Fruit fly (Drosophila melanogaster) whole organism, embryonic: ENCODE data around the gene CG14440.

ENCODE experiments used
- Bgb ChIP-seq: fragments of 200-800 bp; sonication (Bioruptor generic); IDR thresholded peaks from 2 replicates; pipeline ENCODE4 v1.3.6; 2022; ENCODE audit warnings: missing biosample characterization, missing genetic modification characterization; ENCODE audit not compliant: partially characterized antibody
- CG1024 ChIP-seq: fragments of 200-800 bp; sonication (Bioruptor generic); IDR thresholded peaks from 2 replicates; pipeline ENCODE4 v1.3.6; 2022; ENCODE audit warnings: missing biosample characterization, missing genetic modification characterization
- CG10462 ChIP-seq: fragments of 200-800 bp; sonication (Bioruptor generic); optimal IDR thresholded peaks from 2 replicates; lab custom pipeline; 2016; ENCODE audit warnings: missing biosample characterization, missing genetic modification characterization
- CG12744 ChIP-seq: fragments of 200-800 bp; sonication (Bioruptor generic); optimal IDR thresholded peaks from 2 replicates; lab custom pipeline; 2016; ENCODE audit warnings: missing biosample characterization, missing genetic modification characterization
- CG12769 ChIP-seq: fragments of 200-800 bp; sonication (Bioruptor generic); optimal IDR thresholded peaks from 2 replicates; lab custom pipeline; 2019; ENCODE audit warnings: missing biosample characterization, mild to moderate bottlenecking, missing genetic modification characterization, moderate library complexity
- CG1529 ChIP-seq: fragments of 200-800 bp; sonication (Bioruptor generic); optimal IDR thresholded peaks from 3 replicates; lab custom pipeline; 2018; ENCODE audit warnings: missing biosample characterization, missing genetic modification characterization
- CG16779 ChIP-seq: fragments of 200-800 bp; sonication (Bioruptor generic); IDR thresholded peaks from 2 replicates; pipeline ENCODE4 v1.3.6; 2022; ENCODE audit warnings: missing biosample characterization, missing genetic modification characterization
- CG17359 ChIP-seq: fragments of 200-800 bp; sonication (Bioruptor generic); optimal IDR thresholded peaks from 3 replicates; lab custom pipeline; 2018; ENCODE audit warnings: missing biosample characterization, mild to moderate bottlenecking, missing genetic modification characterization, moderate library complexity
- CG17361 ChIP-seq: fragments of 200-800 bp; sonication (Bioruptor generic); IDR thresholded peaks from 3 replicates; pipeline ENCODE4 v1.3.6; 2022; ENCODE audit warnings: missing biosample characterization, missing genetic modification characterization
- CG18011 ChIP-seq: fragments of 200-800 bp; sonication (Bioruptor generic); optimal IDR thresholded peaks from 2 replicates; lab custom pipeline; 2017; ENCODE audit warnings: missing biosample characterization, missing genetic modification characterization, mild to moderate bottlenecking, moderate library complexity, missing genotype
- CG18262 ChIP-seq: fragments of 200-800 bp; optimal IDR thresholded peaks from 3 replicates; lab custom pipeline; 2019; ENCODE audit warnings: missing biosample characterization, mild to moderate bottlenecking, missing genetic modification characterization, moderate library complexity
- CG30020 ChIP-seq: fragments of 200-800 bp; optimal IDR thresholded peaks from 2 replicates; lab custom pipeline; 2019; ENCODE audit warnings: missing biosample characterization, mild to moderate bottlenecking, missing genetic modification characterization, moderate library complexity
- CG4707 ChIP-seq: fragments of 200-800 bp; sonication (Bioruptor generic); optimal IDR thresholded peaks from 2 replicates; lab custom pipeline; 2018; ENCODE audit warnings: missing biosample characterization, mild to moderate bottlenecking, missing genetic modification characterization, moderate library complexity
- CG4730 ChIP-seq: fragments of 200-800 bp; sonication (Bioruptor generic); IDR thresholded peaks from 2 replicates; pipeline ENCODE4 v1.3.6; 2022; ENCODE audit warnings: missing biosample characterization, missing genetic modification characterization
- CG6683 ChIP-seq: fragments of 200-800 bp; sonication (Bioruptor generic); optimal IDR thresholded peaks from 2 replicates; lab custom pipeline; 2017; ENCODE audit warnings: missing biosample characterization, mild to moderate bottlenecking, missing genetic modification characterization, missing genetic modification reagents
- CG7357 ChIP-seq: fragments of 200-800 bp; sonication (Bioruptor generic); IDR thresholded peaks from 3 replicates; pipeline ENCODE4 v1.3.6; 2022; ENCODE audit warnings: missing biosample characterization, missing genetic modification characterization
- CG7987 ChIP-seq: fragments of 200-800 bp; sonication (Bioruptor generic); optimal IDR thresholded peaks from 2 replicates; lab custom pipeline; 2018; ENCODE audit warnings: missing biosample characterization, mild to moderate bottlenecking, missing genetic modification characterization, moderate library complexity
- CG8388 ChIP-seq: fragments of 200-800 bp; sonication (Bioruptor generic); optimal IDR thresholded peaks from 2 replicates; lab custom pipeline; 2019; ENCODE audit warnings: missing biosample characterization, mild to moderate bottlenecking, missing genetic modification characterization, moderate library complexity
- CG8478 ChIP-seq: fragments of >200 bp; optimal IDR thresholded peaks from 2 replicates; lab custom pipeline; 2018
- CG8944 ChIP-seq: fragments of 200-800 bp; sonication (Bioruptor generic); optimal IDR thresholded peaks from 3 replicates; lab custom pipeline; 2016; ENCODE audit warnings: missing biosample characterization, missing genetic modification characterization
- CG9817 ChIP-seq: fragments of 200-800 bp; sonication (Bioruptor generic); optimal IDR thresholded peaks from 2 replicates; lab custom pipeline; 2018; ENCODE audit warnings: missing biosample characterization, mild to moderate bottlenecking, missing genetic modification characterization, moderate library complexity
- CrebB ChIP-seq: fragments of 200-800 bp; sonication (Bioruptor generic); optimal IDR thresholded peaks from 3 replicates; lab custom pipeline; 2018; ENCODE audit warnings: missing biosample characterization, mild to moderate bottlenecking, missing genetic modification characterization
- Dek ChIP-seq: fragments of 200-800 bp; sonication (Bioruptor generic); optimal IDR thresholded peaks from 3 replicates; lab custom pipeline; 2019; ENCODE audit warnings: missing biosample characterization, mild to moderate bottlenecking, missing genetic modification characterization, moderate library complexity
- Dfd ChIP-seq, 2 experiments: fragments of >200 bp; optimal IDR thresholded peaks; 2 replicates each; lab custom pipeline; 2017; ENCODE audit warnings: missing biosample characterization in 2 of 2, missing genetic modification characterization in 2 of 2
- Dip2 ChIP-seq: fragments of 200-800 bp; sonication (Bioruptor generic); IDR thresholded peaks from 2 replicates; pipeline ENCODE4 v1.3.6; 2022; ENCODE audit warnings: missing biosample characterization, missing genetic modification characterization
- Drgx ChIP-seq: fragments of 200-800 bp; sonication (Bioruptor generic); IDR thresholded peaks from 2 replicates; pipeline ENCODE4 v1.3.6; 2022; ENCODE audit warnings: missing biosample characterization, missing genetic modification characterization
- E2f1 ChIP-seq: fragments of 200-800 bp; sonication (Bioruptor generic); IDR thresholded peaks from 2 replicates; pipeline ENCODE4 v1.3.6; 2022; ENCODE audit warnings: missing biosample characterization, missing genetic modification characterization
- Eip74EF ChIP-seq, 2 experiments: fragments of 200-800 bp in 1 of 2; fragments of >200 bp in 1 of 2; sonication (Bioruptor generic) in 1 of 2; optimal IDR thresholded peaks; 2 replicates each; lab custom pipeline; 2017 to 2019; ENCODE audit warnings: missing biosample characterization in 2 of 2, missing genetic modification characterization in 2 of 2, mild to moderate bottlenecking in 1 of 2, moderate library complexity in 1 of 2
- Ets97D ChIP-seq: fragments of 200-800 bp; sonication (Bioruptor generic); optimal IDR thresholded peaks from 3 replicates; lab custom pipeline; 2016; ENCODE audit warnings: missing biosample characterization, missing genetic modification characterization
- HLH4C ChIP-seq: fragments of 200-800 bp; sonication (Bioruptor generic); IDR thresholded peaks from 3 replicates; pipeline ENCODE4 v1.3.6; 2022; ENCODE audit warnings: missing biosample characterization, missing genetic modification characterization; ENCODE audit not compliant: partially characterized antibody
- HLHmδ ChIP-seq: fragments of 200-800 bp; sonication (Bioruptor generic); optimal IDR thresholded peaks from 2 replicates; lab custom pipeline; 2018; ENCODE audit warnings: missing biosample characterization, mild to moderate bottlenecking, missing genetic modification characterization, moderate library complexity
- HmgD ChIP-seq: fragments of 200-800 bp; sonication (Bioruptor generic); optimal IDR thresholded peaks from 3 replicates; lab custom pipeline; 2016; ENCODE audit warnings: missing biosample characterization, missing genetic modification characterization
- Hr51 ChIP-seq, 2 experiments: fragments of 200-800 bp; sonication (Bioruptor generic); optimal IDR thresholded peaks; 2 replicates in 1 of 2; 3 replicates in 1 of 2; lab custom pipeline; 2016 to 2018; ENCODE audit warnings: missing biosample characterization in 2 of 2, missing genetic modification characterization in 2 of 2, mild to moderate bottlenecking in 1 of 2, moderate library complexity in 1 of 2
- Med ChIP-seq: fragments of 200-800 bp; sonication (Bioruptor generic); peaks from one replicate; lab custom pipeline; 2016; ENCODE audit warnings: missing biosample characterization, missing genetic modification characterization, mild to moderate bottlenecking, inconsistent platforms, moderate library complexity
- NfI ChIP-seq: fragments of 200-800 bp; sonication (Bioruptor generic); optimal IDR thresholded peaks from 3 replicates; lab custom pipeline; 2018; ENCODE audit warnings: missing biosample characterization, mild to moderate bottlenecking, missing genetic modification characterization, moderate library complexity
- Opbp ChIP-seq: fragments of 200-800 bp; sonication (Bioruptor generic); IDR thresholded peaks from 3 replicates; pipeline ENCODE4 v1.3.6; 2022; ENCODE audit warnings: missing biosample characterization, missing genetic modification characterization; ENCODE audit not compliant: partially characterized antibody
- Ravus ChIP-seq: fragments of 200-800 bp; sonication (Bioruptor generic); IDR thresholded peaks from 2 replicates; pipeline ENCODE4 v1.3.6; 2022; ENCODE audit warnings: missing biosample characterization, missing genetic modification characterization
- Rx ChIP-seq: fragments of 200-800 bp; sonication (Bioruptor generic); IDR thresholded peaks from 2 replicates; pipeline ENCODE4 v1.3.6; 2022; ENCODE audit warnings: missing biosample characterization, missing genetic modification characterization
- Usf ChIP-seq: fragments of 200-800 bp; sonication (Bioruptor generic); optimal IDR thresholded peaks from 2 replicates; lab custom pipeline; 2017; ENCODE audit warnings: missing genotype, missing biosample characterization, missing genetic modification characterization
- Vsx1 ChIP-seq: fragments of 200-800 bp; sonication (Bioruptor generic); optimal IDR thresholded peaks from 2 replicates; lab custom pipeline; 2017; ENCODE audit warnings: missing biosample characterization, mild to moderate bottlenecking, missing genetic modification characterization, missing genetic modification reagents
- ap ChIP-seq: fragments of 200-800 bp; sonication (Bioruptor generic); IDR thresholded peaks from 2 replicates; pipeline ENCODE4 v1.3.6; 2022; ENCODE audit warnings: missing biosample characterization, missing genetic modification characterization
- caup ChIP-seq: fragments of 200-800 bp; sonication (Bioruptor generic); optimal IDR thresholded peaks from 3 replicates; lab custom pipeline; 2017; ENCODE audit warnings: missing biosample characterization, mild to moderate bottlenecking, missing genetic modification characterization, moderate library complexity; ENCODE audit not compliant: severe bottlenecking
- dysf ChIP-seq: fragments of 200-800 bp; sonication (Bioruptor generic); IDR thresholded peaks from 3 replicates; pipeline ENCODE4 v1.3.6; 2022; ENCODE audit warnings: missing biosample characterization, missing genetic modification characterization
- fd96Cb ChIP-seq: fragments of 200-800 bp; sonication (Bioruptor generic); optimal IDR thresholded peaks from 2 replicates; lab custom pipeline; 2018; ENCODE audit warnings: missing biosample characterization, mild to moderate bottlenecking, missing genetic modification characterization, moderate library complexity
- gro ChIP-seq: fragments of 200-800 bp; sonication (Bioruptor generic); optimal IDR thresholded peaks from 2 replicates; lab custom pipeline; 2016; ENCODE audit warnings: missing biosample characterization, missing genetic modification characterization
- jing ChIP-seq: fragments of 200-800 bp; sonication (Bioruptor generic); optimal IDR thresholded peaks from 2 replicates; lab custom pipeline; 2018; ENCODE audit warnings: missing biosample characterization, mild to moderate bottlenecking, missing genetic modification characterization
- onecut ChIP-seq: fragments of 200-800 bp; sonication (Bioruptor generic); IDR thresholded peaks from 2 replicates; pipeline ENCODE4 v1.3.6; 2022; ENCODE audit warnings: missing biosample characterization, missing genetic modification characterization
- tx ChIP-seq: fragments of 200-800 bp; sonication (Bioruptor generic); optimal IDR thresholded peaks from 2 replicates; lab custom pipeline; 2016; ENCODE audit warnings: missing biosample characterization, missing genetic modification characterization
- usp ChIP-seq: fragments of >200 bp; optimal IDR thresholded peaks from 2 replicates; lab custom pipeline; 2017; ENCODE audit warnings: missing biosample characterization, missing genetic modification characterization
- zen2 ChIP-seq: fragments of 200-800 bp; sonication (Bioruptor generic); IDR thresholded peaks from 3 replicates; pipeline ENCODE4 v1.3.6; 2022; ENCODE audit warnings: missing biosample characterization, missing genetic modification characterization; ENCODE audit not compliant: partially characterized antibody

CG14440 gene

DNA sequence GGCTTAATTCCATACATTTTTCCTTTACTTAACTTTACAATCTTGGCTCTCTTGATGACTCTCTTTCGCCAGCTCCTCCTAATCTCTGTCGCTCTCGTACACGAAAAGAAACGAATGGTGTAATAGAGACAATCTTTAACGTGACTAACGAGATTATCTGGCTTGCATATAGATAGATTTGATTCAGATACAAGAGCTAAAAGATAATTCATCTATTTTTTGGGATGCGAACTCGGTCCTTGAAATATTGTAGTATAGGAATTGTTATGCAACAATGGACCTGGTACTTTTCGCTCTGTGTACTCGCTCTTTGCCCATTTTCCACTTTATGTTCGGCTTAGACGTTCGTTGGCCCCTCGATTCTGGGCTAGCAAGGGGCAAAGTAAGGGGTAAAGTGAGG lies 12.9 kb upstream of the CG14440 start (continued):
- TF ChIP-seq CG7357 (GFP tag; lab: Robert Waterston, UW) (peak; percentile 30; the same call in 1 of the 3 replicates), HLHmδ (no peak), Vsx1 (GFP tag; lab: Kevin White, UChicago) (peak; percentile 35), CG4707 (GFP tag; lab: Kevin White, UChicago) (peak; percentile 65), Dek (peak; percentile 83), CG8388 (GFP tag; lab: Kevin White, UChicago) (peak; percentile 74), Ravus (GFP tag; lab: Robert Waterston, UW) (peak; percentile 21; the same call in 1 of the 2 replicates), ap (GFP tag; lab: Robert Waterston, UW) (peak; percentile 59; the same call in 1 of the 2 replicates), HmgD (peak; percentile 58), Hr51 (GFP tag; optimal IDR thresholded peaks at IDR 0.05; lab: Kevin White, UChicago) (peak; percentile 61 to 85), CrebB (peak; percentile 82), Med (GFP tag; lab: Kevin White, UChicago) (peak; percentile 98), HLH4C (GFP tag; lab: Robert Waterston, UW) (no peak), NfI (GFP tag; lab: Kevin White, UChicago) (peak; percentile 72), CG30020 (tag; lab: Kevin White, UChicago) (peak; percentile 7), caup (GFP tag; lab: Kevin White, UChicago) (peak; percentile 69), gro (GFP tag; lab: Kevin White, UChicago) (peak; percentile 66), Drgx (GFP tag; lab: Robert Waterston, UW) (peak; percentile 92), CG8944 (GFP tag; lab: Kevin White, UChicago) (peak; percentile 64), CG18011 (GFP tag; lab: Kevin White, UChicago) (peak; percentile 16), onecut (GFP tag; lab: Robert Waterston, UW) (peak; percentile 51), CG17361 (peak; percentile 76), CG4730 (peak; percentile 28; the same call in 1 of the 2 replicates), CG17359 (tag; lab: Kevin White, UChicago) (peak; percentile 86), Eip74EF (GFP tag; optimal IDR thresholded peaks at IDR 0.05; lab: Kevin White, UChicago) (peak in 1 of 2 experiments; percentile 79), Rx (GFP tag; lab: Robert Waterston, UW) (peak; percentile 39; the same call in 1 of the 2 replicates), Bgb (GFP tag; lab: Robert Waterston, UW) (no peak), CG12769 (tag; lab: Kevin White, UChicago) (peak; percentile 93), tx (GFP tag; lab: Kevin White, UChicago) (peak; percentile 76), CG12744 (peak; percentile 63), zen2 (GFP tag; lab: Robert Waterston, UW) (no peak), Dip2 (no peak), CG10462 (peak; percentile 37), Ets97D (GFP tag; lab: Kevin White, UChicago) (peak; percentile 20), dysf (peak; percentile 87), CG6683 (GFP tag; lab: Kevin White, UChicago) (peak; percentile 68), CG1024 (GFP tag; lab: Robert Waterston, UW) (peak; percentile 34; the same call in 1 of the 2 replicates), CG9817 (tag; lab: Kevin White, UChicago) (peak; percentile 73), E2f1 (GFP tag; lab: Robert Waterston, UW) (peak; percentile 71), usp (GFP tag; lab: Kevin White, UChicago) (no peak), CG18262 (peak; percentile 83), Opbp (GFP tag; lab: Robert Waterston, UW) (no peak), Dfd (GFP tag; optimal IDR thresholded peaks at IDR 0.05; lab: Kevin White, UChicago) (no peak), jing (GFP tag; lab: Kevin White, UChicago) (peak; percentile 67), CG16779 (GFP tag; lab: Robert Waterston, UW) (no peak), fd96Cb (tag; lab: Kevin White, UChicago) (peak; percentile 81), CG1529 (GFP tag; lab: Kevin White, UChicago) (peak; percentile 67), CG8478 (lab: Kevin White, UChicago) (no peak), CG7987 (GFP tag; lab: Kevin White, UChicago) (peak; percentile 47), Usf (peak; percentile 27)
